Worm (Caenorhabditis elegans): ENCODE data around the gene C03B1.13.

DNA sequence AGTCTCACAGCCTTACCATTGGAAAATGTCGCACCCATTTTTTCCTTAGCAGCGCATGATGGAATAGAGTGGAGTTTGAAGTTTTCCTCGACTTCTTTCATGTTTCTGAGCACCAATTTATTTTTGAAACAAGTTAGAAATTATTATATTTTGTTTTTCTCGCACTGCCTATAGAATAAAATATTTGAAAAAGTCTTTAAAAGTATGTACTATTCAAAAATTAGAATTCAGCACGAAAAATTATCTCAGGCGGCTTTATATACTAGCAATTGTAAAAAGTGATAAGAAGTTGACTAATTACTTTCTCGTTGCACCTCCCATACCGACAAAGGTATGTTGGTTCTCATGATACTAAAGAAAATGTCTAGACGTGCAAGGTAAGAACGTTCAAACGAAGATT, 9.2 kb upstream of the C03B1.13 start, which contains the start of gene C03B1.9:
- TF ChIP-seq ama-1 (optimal IDR thresholded peaks at IDR 0.05) (no peak), unc-39 (tag; optimal IDR thresholded peaks at IDR 0.05) (no peak)

Measured in whole organism, L2 larva.